Fruit fly (Drosophila melanogaster) whole organism, embryonic: Measurements from ENCODE around the gene NKCC.

Experiments
- Abd-B ChIP-seq: fragments of 200-800 bp; sonication (Bioruptor generic); optimal IDR thresholded peaks from 2 replicates; lab custom pipeline; 2018; ENCODE audit warnings: missing biosample characterization, mild to moderate bottlenecking, missing genetic modification characterization, moderate library complexity
- Aef1 ChIP-seq: fragments of 200-800 bp; sonication (Bioruptor generic); IDR thresholded peaks from 3 replicates; pipeline ENCODE4 v1.3.6; 2022; ENCODE audit warnings: missing biosample characterization, missing genetic modification characterization
- Blimp-1 ChIP-seq: fragments of 200-800 bp; sonication (Bioruptor generic); optimal IDR thresholded peaks from 3 replicates; lab custom pipeline; 2018; ENCODE audit warnings: missing biosample characterization, missing genetic modification characterization, mild to moderate bottlenecking, moderate library complexity, missing genetic modification reagents
- CG11695 ChIP-seq: fragments of 200-800 bp; sonication (Bioruptor generic); IDR thresholded peaks from 3 replicates; pipeline ENCODE4 v1.3.6; 2022; ENCODE audit warnings: missing biosample characterization, missing genetic modification characterization
- CG12942 ChIP-seq: fragments of 200-800 bp; sonication (Bioruptor generic); optimal IDR thresholded peaks from 3 replicates; lab custom pipeline; 2016; ENCODE audit warnings: missing biosample characterization, missing genetic modification characterization
- CG13296 ChIP-seq: fragments of 200-800 bp; sonication (Bioruptor generic); optimal IDR thresholded peaks from 3 replicates; lab custom pipeline; 2018; ENCODE audit warnings: missing biosample characterization, mild to moderate bottlenecking, missing genetic modification characterization
- CG14667 ChIP-seq: fragments of 200-800 bp; sonication (Bioruptor generic); IDR thresholded peaks from 2 replicates; pipeline ENCODE4 v1.3.6; 2022; ENCODE audit warnings: missing biosample characterization, missing genetic modification characterization
- CG17829 ChIP-seq: fragments of 200-800 bp; optimal IDR thresholded peaks from 2 replicates; lab custom pipeline; 2019; ENCODE audit warnings: missing biosample characterization, mild to moderate bottlenecking, missing genetic modification characterization, moderate library complexity
- CG18599 ChIP-seq: fragments of 200-800 bp; sonication (Bioruptor generic); optimal IDR thresholded peaks from 3 replicates; lab custom pipeline; 2017; ENCODE audit warnings: missing biosample characterization, missing genetic modification characterization, mild to moderate bottlenecking, moderate library complexity, missing genetic modification reagents
- CG2199 ChIP-seq: fragments of 200-800 bp; sonication (Bioruptor generic); IDR thresholded peaks from 3 replicates; pipeline ENCODE4 v1.3.6; 2022; ENCODE audit warnings: missing biosample characterization, missing genetic modification characterization
- CG2875 ChIP-seq: fragments of 200-800 bp; sonication (Bioruptor generic); optimal IDR thresholded peaks from 2 replicates; lab custom pipeline; 2017; ENCODE audit warnings: missing biosample characterization, mild to moderate bottlenecking, missing genetic modification characterization, missing genetic modification reagents
- CG32767 ChIP-seq: fragments of 200-800 bp; sonication (Bioruptor generic); IDR thresholded peaks from 2 replicates; pipeline ENCODE4 v1.3.6; 2022; ENCODE audit warnings: missing biosample characterization, missing genetic modification characterization
- CG32772 ChIP-seq: fragments of 200-800 bp; sonication (Bioruptor generic); IDR thresholded peaks from 2 replicates; pipeline ENCODE4 v1.3.6; 2022; ENCODE audit warnings: missing biosample characterization, missing genetic modification characterization
- CG34224 ChIP-seq: fragments of 200-800 bp; sonication (Bioruptor generic); IDR thresholded peaks from 3 replicates; pipeline ENCODE4 v1.3.6; 2022; ENCODE audit warnings: missing biosample characterization, missing genetic modification characterization; ENCODE audit not compliant: partially characterized antibody
- CG3995 ChIP-seq: fragments of 200-800 bp; sonication (Bioruptor generic); optimal IDR thresholded peaks from 3 replicates; lab custom pipeline; 2016; ENCODE audit warnings: missing biosample characterization, missing genetic modification characterization
- CG5953 ChIP-seq: fragments of 200-800 bp; sonication (Bioruptor generic); IDR thresholded peaks from 2 replicates; pipeline ENCODE4 v1.3.6; 2022; ENCODE audit warnings: missing biosample characterization, missing genetic modification characterization
- CG7357 ChIP-seq: fragments of 200-800 bp; sonication (Bioruptor generic); IDR thresholded peaks from 3 replicates; pipeline ENCODE4 v1.3.6; 2022; ENCODE audit warnings: missing biosample characterization, missing genetic modification characterization
- CG7745 ChIP-seq: fragments of 200-800 bp; sonication (Bioruptor generic); optimal IDR thresholded peaks from 2 replicates; lab custom pipeline; 2018; ENCODE audit warnings: missing biosample characterization, mild to moderate bottlenecking, missing genetic modification characterization, moderate library complexity
- CG7839 ChIP-seq: fragments of 200-800 bp; sonication (Bioruptor generic); optimal IDR thresholded peaks from 3 replicates; lab custom pipeline; 2018; ENCODE audit warnings: missing biosample characterization, mild to moderate bottlenecking, missing genetic modification characterization, moderate library complexity
- Camta ChIP-seq: fragments of 200-800 bp; sonication (Bioruptor generic); optimal IDR thresholded peaks from 2 replicates; lab custom pipeline; 2016; ENCODE audit warnings: missing biosample characterization, missing genetic modification characterization
- D ChIP-seq, 2 experiments: fragments of 200-800 bp in 1 of 2; fragments of >200 bp in 1 of 2; sonication (Bioruptor generic) in 1 of 2; optimal IDR thresholded peaks; 2 replicates in 1 of 2; 3 replicates in 1 of 2; lab custom pipeline; 2017; ENCODE audit warnings: mild to moderate bottlenecking in 1 of 2, missing biosample characterization in 1 of 2, missing genetic modification characterization in 1 of 2, missing genetic modification reagents in 1 of 2
- Dfd ChIP-seq, 2 experiments: fragments of >200 bp; optimal IDR thresholded peaks; 2 replicates each; lab custom pipeline; 2017; ENCODE audit warnings: missing biosample characterization in 2 of 2, missing genetic modification characterization in 2 of 2
- Dip3 ChIP-seq: fragments of 200-800 bp; sonication (Bioruptor generic); optimal IDR thresholded peaks from 3 replicates; lab custom pipeline; 2016; ENCODE audit warnings: missing biosample characterization, missing genetic modification characterization
- Doc2 ChIP-seq: fragments of 200-800 bp; sonication (Bioruptor generic); IDR thresholded peaks from 2 replicates; pipeline ENCODE4 v1.3.6; 2022; ENCODE audit warnings: missing biosample characterization, missing genetic modification characterization
- Doc3 ChIP-seq: fragments of 200-800 bp; sonication (Bioruptor generic); IDR thresholded peaks from 3 replicates; pipeline ENCODE4 v1.3.6; 2022; ENCODE audit warnings: missing biosample characterization, missing genetic modification characterization; ENCODE audit not compliant: partially characterized antibody
- Ets65A ChIP-seq: fragments of 200-800 bp; sonication (Bioruptor generic); peaks from one replicate; lab custom pipeline; 2016; ENCODE audit warnings: missing biosample characterization, missing genetic modification characterization
- HLHmδ ChIP-seq: fragments of 200-800 bp; sonication (Bioruptor generic); optimal IDR thresholded peaks from 2 replicates; lab custom pipeline; 2018; ENCODE audit warnings: missing biosample characterization, mild to moderate bottlenecking, missing genetic modification characterization, moderate library complexity
- Hr78 ChIP-seq, 2 experiments: fragments of 200-800 bp in 1 of 2; fragments of >200 bp in 1 of 2; sonication (Bioruptor generic) in 1 of 2; optimal IDR thresholded peaks; 2 replicates each; lab custom pipeline; 2017 to 2019; ENCODE audit warnings: missing biosample characterization in 2 of 2, missing genetic modification characterization in 2 of 2, mild to moderate bottlenecking in 1 of 2, moderate library complexity in 1 of 2
- Kr ChIP-seq: fragments of 200-800 bp; sonication (Bioruptor generic); optimal IDR thresholded peaks from 2 replicates; lab custom pipeline; 2017; ENCODE audit warnings: missing biosample characterization, mild to moderate bottlenecking, missing genetic modification characterization
- MBD-R2 ChIP-seq: fragments of 200-800 bp; sonication (Bioruptor generic); IDR thresholded peaks from 2 replicates; pipeline ENCODE4 v1.3.6; 2022; ENCODE audit warnings: missing biosample characterization, missing genetic modification characterization
- Max ChIP-seq: fragments of 200-800 bp; sonication (Bioruptor generic); optimal IDR thresholded peaks from 2 replicates; lab custom pipeline; 2016; ENCODE audit warnings: missing biosample characterization, mild to moderate bottlenecking, missing genetic modification characterization
- Spps ChIP-seq: fragments of 200-800 bp; sonication (Bioruptor generic); optimal IDR thresholded peaks from 2 replicates; lab custom pipeline; 2018; ENCODE audit warnings: missing biosample characterization, mild to moderate bottlenecking, missing genetic modification characterization
- abd-A ChIP-seq: fragments of 200-800 bp; sonication (Bioruptor generic); optimal IDR thresholded peaks from 3 replicates; lab custom pipeline; 2019; ENCODE audit warnings: missing biosample characterization, mild to moderate bottlenecking, missing genetic modification characterization, moderate library complexity
- ash1 ChIP-seq: fragments of 200-800 bp; sonication (Bioruptor generic); optimal IDR thresholded peaks from 2 replicates; lab custom pipeline; 2018; ENCODE audit warnings: missing biosample characterization, mild to moderate bottlenecking, missing genetic modification characterization
- bigmax ChIP-seq: fragments of 200-800 bp; sonication (Bioruptor generic); optimal IDR thresholded peaks from 2 replicates; lab custom pipeline; 2018; ENCODE audit warnings: missing biosample characterization, mild to moderate bottlenecking, missing genetic modification characterization
- bowl ChIP-seq: fragments of 200-800 bp; sonication (Bioruptor generic); IDR thresholded peaks from 2 replicates; pipeline ENCODE4 v1.3.6; 2022; ENCODE audit warnings: missing biosample characterization, missing genetic modification characterization
- btn ChIP-seq: fragments of 200-800 bp; sonication (Bioruptor generic); optimal IDR thresholded peaks from 2 replicates; lab custom pipeline; 2016; ENCODE audit warnings: missing biosample characterization, missing genetic modification characterization
- ems ChIP-seq: fragments of 200-800 bp; sonication (Bioruptor generic); optimal IDR thresholded peaks from 3 replicates; lab custom pipeline; 2016; ENCODE audit warnings: missing biosample characterization, missing genetic modification characterization
- fru ChIP-seq: fragments of >200 bp; optimal IDR thresholded peaks from 2 replicates; lab custom pipeline; 2017
- ftz-f1 ChIP-seq: fragments of 200-800 bp; sonication (Bioruptor generic); optimal IDR thresholded peaks from 2 replicates; lab custom pipeline; 2016; ENCODE audit warnings: missing biosample characterization, missing genetic modification characterization
- gce ChIP-seq: fragments of 200-800 bp; sonication (Bioruptor generic); IDR thresholded peaks from 3 replicates; pipeline ENCODE4 v1.3.6; 2022; ENCODE audit warnings: missing biosample characterization, missing genetic modification characterization
- jigr1 ChIP-seq: fragments of 200-800 bp; sonication (Bioruptor generic); IDR thresholded peaks from 3 replicates; pipeline ENCODE4 v1.3.6; 2022; ENCODE audit warnings: missing biosample characterization, missing genetic modification characterization
- jing ChIP-seq: fragments of 200-800 bp; sonication (Bioruptor generic); optimal IDR thresholded peaks from 2 replicates; lab custom pipeline; 2018; ENCODE audit warnings: missing biosample characterization, mild to moderate bottlenecking, missing genetic modification characterization
- kah ChIP-seq: fragments of 200-800 bp; sonication (Bioruptor generic); optimal IDR thresholded peaks from 2 replicates; lab custom pipeline; 2018; ENCODE audit warnings: missing biosample characterization, mild to moderate bottlenecking, missing genetic modification characterization
- ken ChIP-seq: fragments of 200-800 bp; sonication (Bioruptor generic); IDR thresholded peaks from 3 replicates; pipeline ENCODE4 v1.3.6; 2022; ENCODE audit warnings: missing biosample characterization, missing genetic modification characterization
- mld ChIP-seq: fragments of 200-800 bp; sonication (Bioruptor generic); IDR thresholded peaks from 3 replicates; pipeline ENCODE4 v1.3.6; 2022; ENCODE audit warnings: missing biosample characterization, missing genetic modification characterization; ENCODE audit not compliant: partially characterized antibody
- nom ChIP-seq: fragments of 200-800 bp; sonication (Bioruptor generic); optimal IDR thresholded peaks from 2 replicates; lab custom pipeline; 2017; ENCODE audit warnings: missing biosample characterization, missing genetic modification characterization, mild to moderate bottlenecking, moderate library complexity, missing genetic modification reagents
- phol ChIP-seq: fragments of 200-800 bp; sonication (Bioruptor generic); optimal IDR thresholded peaks from 3 replicates; lab custom pipeline; 2018; ENCODE audit warnings: missing biosample characterization, mild to moderate bottlenecking, missing genetic modification characterization, moderate library complexity
- sens ChIP-seq: fragments of 200-800 bp; sonication (Bioruptor generic); peaks from one replicate; lab custom pipeline; 2016; ENCODE audit warnings: missing biosample characterization, missing genetic modification characterization
- ttk ChIP-seq: fragments of 200-800 bp; sonication (Bioruptor generic); IDR thresholded peaks from 2 replicates; pipeline ENCODE4 v2.1.2; 2022; ENCODE audit warnings: missing biosample characterization, missing genetic modification characterization
- yki ChIP-seq: fragments of >200 bp; optimal IDR thresholded peaks from 3 replicates; lab custom pipeline; 2018

The NKCC gene

DNA sequence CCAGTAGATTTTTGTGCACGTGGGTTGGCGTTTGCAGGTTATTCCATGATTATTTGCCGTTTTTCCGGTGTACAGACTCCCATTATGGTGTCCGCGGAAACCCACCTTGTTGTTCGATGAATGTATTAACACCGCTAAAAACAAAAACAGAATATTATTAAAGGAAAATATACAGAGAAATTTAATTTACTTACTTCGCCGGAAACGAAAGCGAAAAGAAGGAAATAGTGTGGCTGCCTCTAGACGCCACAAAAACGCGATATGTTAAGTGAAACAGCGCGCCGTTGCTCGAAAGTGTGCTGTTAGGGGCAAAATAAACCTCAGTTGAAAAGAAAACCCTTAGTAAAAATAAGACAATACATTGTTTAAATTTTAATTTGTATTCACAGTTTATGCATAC, 35.6 kb downstream of the NKCC start, which contains the start of gene RpL35A (continued):
- TF ChIP-seq Dip3 (GFP tag; lab: Kevin White, UChicago) (peak; percentile 33), CG7745 (tag; lab: Kevin White, UChicago) (no peak), ems (GFP tag; lab: Kevin White, UChicago) (peak; percentile 67), CG18599 (GFP tag; lab: Kevin White, UChicago) (peak; percentile 79), CG14667 (GFP tag; lab: Robert Waterston, UW) (no peak), yki (lab: Kevin White, UChicago) (no peak), CG7839 (tag; lab: Kevin White, UChicago) (peak; percentile 65), ash1 (peak; percentile 71), D (optimal IDR thresholded peaks at IDR 0.05; lab: Kevin White, UChicago) (no peak), D (GFP tag; optimal IDR thresholded peaks at IDR 0.05; lab: Kevin White, UChicago) (peak; percentile 63), jigr1 (GFP tag; lab: Robert Waterston, UW) (no peak), Abd-B (GFP tag; lab: Kevin White, UChicago) (no peak), Kr (GFP tag; lab: Kevin White, UChicago) (peak; percentile 72), CG17829 (tag; lab: Kevin White, UChicago) (peak; percentile 76), CG34224 (no peak), Aef1 (GFP tag; lab: Robert Waterston, UW) (no peak), phol (tag; lab: Kevin White, UChicago) (peak; percentile 61), CG7357 (no peak), CG2199 (no peak), Doc2 (GFP tag; lab: Robert Waterston, UW) (no peak), CG13296 (peak; percentile 93), Doc3 (GFP tag; lab: Robert Waterston, UW) (no peak), abd-A (tag; lab: Kevin White, UChicago) (no peak), Camta (GFP tag; lab: Kevin White, UChicago) (peak; percentile 69), MBD-R2 (peak; percentile 32; the same call in 1 of the 2 replicates), bigmax (peak; percentile 75), CG32772 (no peak; the same call in 1 of the 2 replicates), Max (GFP tag; lab: Kevin White, UChicago) (peak; percentile 70), fru (lab: Kevin White, UChicago) (no peak), mld (GFP tag; lab: Robert Waterston, UW) (no peak), ken (GFP tag; lab: Robert Waterston, UW) (no peak), CG32767 (no peak), CG12942 (GFP tag; lab: Kevin White, UChicago) (no peak), btn (GFP tag; lab: Kevin White, UChicago) (peak; percentile 61), Dfd (GFP tag; optimal IDR thresholded peaks at IDR 0.05; lab: Kevin White, UChicago) (no peak), Hr78 (GFP tag; optimal IDR thresholded peaks at IDR 0.05; lab: Kevin White, UChicago) (no peak), ttk (GFP tag; lab: Robert Waterston, UW) (peak; percentile 40; the same call in 1 of the 2 replicates), gce (GFP tag; lab: Robert Waterston, UW) (peak; percentile 80; the same call in 2 of the 3 replicates), ftz-f1 (no peak), CG5953 (GFP tag; lab: Robert Waterston, UW) (peak; percentile 66; the same call in 1 of the 2 replicates), nom (GFP tag; lab: Kevin White, UChicago) (peak; percentile 85), Spps (tag; lab: Kevin White, UChicago) (peak; percentile 50), bowl (GFP tag; lab: Robert Waterston, UW) (0 out of 2 replicates have a peak, but pooled peaks have one; percentile 15), CG11695 (0 out of 3 replicates have a peak, but pooled peaks have one; percentile 35), CG3995 (GFP tag; lab: Kevin White, UChicago) (peak; percentile 27), kah (GFP tag; lab: Kevin White, UChicago) (peak; percentile 82), sens (peak; percentile 94), CG2875 (GFP tag; lab: Kevin White, UChicago) (peak; percentile 77), Blimp-1 (peak; percentile 63), Ets65A (peak; percentile 70), HLHmδ (GFP tag; lab: Kevin White, UChicago) (peak; percentile 89), jing (GFP tag; lab: Kevin White, UChicago) (no peak)
